Worm (Caenorhabditis elegans) whole organism, L4 larva: ENCODE data around the gene amt-1.

Experiments
- D1046.2 ChIP-seq: fragments of 200-800 bp; sonication (Bioruptor generic); IDR thresholded peaks from 2 replicates; pipeline ENCODE4 v1.3.6; 2022; ENCODE audit warnings: missing genetic modification characterization, missing compliant biosample characterization
- T26A8.4 ChIP-seq: fragments of 200-800 bp; sonication (Bioruptor generic); IDR thresholded peaks from 2 replicates; pipeline ENCODE4 v1.3.6; 2022; ENCODE audit warnings: missing genetic modification characterization, missing compliant biosample characterization
- ZK546.5 ChIP-seq, 2 experiments: sonication (generic microtip); optimal IDR thresholded peaks; 2 replicates each; lab custom pipeline; 2017; ENCODE audit warnings: missing biosample characterization in 2 of 2, missing genetic modification characterization in 2 of 2
- aha-1 ChIP-seq: fragments of 150-350 bp; peaks from one replicate; lab custom pipeline; 2014; ENCODE audit warnings: missing biosample characterization, missing genetic modification characterization
- aly-2 ChIP-seq: sonication (generic microtip); optimal IDR thresholded peaks from 2 replicates; lab custom pipeline; 2018; ENCODE audit warnings: missing biosample characterization, missing genetic modification characterization
- ceh-20 ChIP-seq: fragments of 200-800 bp; sonication (Bioruptor generic); IDR thresholded peaks from 2 replicates; pipeline ENCODE4 v1.3.6; 2022; ENCODE audit warnings: missing genetic modification reagents, missing genetic modification characterization, missing compliant biosample characterization
- ces-1 ChIP-seq: fragments of 150-350 bp; sonication (generic microtip); optimal IDR thresholded peaks from 4 replicates; lab custom pipeline; 2014; ENCODE audit warnings: missing biosample characterization, missing genetic modification reagents, missing genetic modification characterization
- cey-2 ChIP-seq: sonication (generic microtip); optimal IDR thresholded peaks from 3 replicates; lab custom pipeline; 2017; ENCODE audit warnings: missing genetic modification characterization, mild to moderate bottlenecking, missing compliant biosample characterization, antibody characterized with exemption, borderline replicate concordance; ENCODE audit not compliant: insufficient read depth
- daf-16 ChIP-seq, 3 experiments: sonication (generic microtip); optimal IDR thresholded peaks; 2 replicates each; lab custom pipeline; 2016 to 2017; ENCODE audit warnings: missing genetic modification characterization in 3 of 3, missing genetic modification reagents in 3 of 3, mild to moderate bottlenecking in 2 of 3, missing compliant biosample characterization in 2 of 3, missing biosample characterization in 1 of 3, moderate library complexity in 1 of 3
- daf-19 ChIP-seq: fragments of 200-800 bp; sonication (Bioruptor generic); conservative IDR thresholded peaks from 2 replicates; pipeline ENCODE4 v1.3.6; 2022; ENCODE audit warnings: missing genetic modification characterization, missing compliant biosample characterization
- daf-8 ChIP-seq: fragments of 200-800 bp; sonication (Bioruptor generic); IDR thresholded peaks from 2 replicates; pipeline ENCODE4 v1.3.6; 2022; ENCODE audit warnings: missing genetic modification characterization, missing compliant biosample characterization
- dmd-6 ChIP-seq: fragments of 200-800 bp; sonication (Bioruptor generic); IDR thresholded peaks from 2 replicates; pipeline ENCODE4 v1.3.6; 2022; ENCODE audit warnings: missing genetic modification reagents, missing genetic modification characterization, missing compliant biosample characterization
- dmd-8 ChIP-seq: fragments of 200-800 bp; sonication (Bioruptor generic); IDR thresholded peaks from 2 replicates; pipeline ENCODE4 v1.3.6; 2022; ENCODE audit warnings: missing genetic modification characterization, missing compliant biosample characterization
- dve-1 ChIP-seq: sonication (generic microtip); optimal IDR thresholded peaks from 2 replicates; lab custom pipeline; 2017; ENCODE audit warnings: antibody characterized with exemption, mild to moderate bottlenecking, missing genetic modification characterization, missing compliant biosample characterization; ENCODE audit not compliant: insufficient read depth
- hif-1 ChIP-seq, 2 experiments: sonication (generic microtip); optimal IDR thresholded peaks; 2 replicates each; lab custom pipeline; 2016 to 2017; ENCODE audit warnings: missing compliant biosample characterization in 2 of 2, missing genetic modification characterization in 2 of 2, missing genetic modification reagents in 2 of 2, missing genotype in 2 of 2, mild to moderate bottlenecking in 1 of 2
- hlh-11 ChIP-seq: fragments of 200-800 bp; sonication (Bioruptor generic); optimal IDR thresholded peaks from 2 replicates; lab custom pipeline; 2018; ENCODE audit warnings: mild to moderate bottlenecking, missing genetic modification characterization, missing compliant biosample characterization
- hlh-30 ChIP-seq: sonication (generic microtip); optimal IDR thresholded peaks from 2 replicates; lab custom pipeline; 2017; ENCODE audit warnings: antibody characterized with exemption, mild to moderate bottlenecking, missing genetic modification characterization, missing compliant biosample characterization; ENCODE audit not compliant: insufficient read depth
- lin-29 ChIP-seq: fragments of 200-800 bp; sonication (Bioruptor generic); IDR thresholded peaks from 2 replicates; pipeline ENCODE4 v1.3.6; 2022; ENCODE audit warnings: missing genetic modification reagents, missing genetic modification characterization, missing compliant biosample characterization
- lir-3 ChIP-seq: sonication (generic microtip); optimal IDR thresholded peaks from 2 replicates; lab custom pipeline; 2016; ENCODE audit warnings: mild to moderate bottlenecking, missing genetic modification characterization, missing compliant biosample characterization
- lsy-2 ChIP-seq, 2 experiments: fragments of 150-350 bp in 1 of 2; sonication (generic microtip) in 1 of 2; optimal IDR thresholded peaks; 2 replicates each; lab custom pipeline; 2014 to 2017; ENCODE audit warnings: missing biosample characterization in 2 of 2, missing genetic modification characterization in 2 of 2
- madf-5 ChIP-seq, 2 experiments: fragments of 200-800 bp; sonication (Bioruptor generic); IDR thresholded peaks; 2 replicates each; pipeline ENCODE4 v1.3.6; 2022; ENCODE audit warnings: missing compliant biosample characterization in 2 of 2, missing genetic modification characterization in 2 of 2
- madf-9 ChIP-seq: fragments of 200-800 bp; sonication (Bioruptor generic); conservative IDR thresholded peaks from 2 replicates; pipeline ENCODE4 v1.3.6; 2022; ENCODE audit warnings: missing genetic modification reagents, missing genetic modification characterization, missing compliant biosample characterization
- mdl-1 ChIP-seq, 2 experiments: fragments of 150-350 bp in 1 of 2; sonication (generic microtip) in 1 of 2; optimal IDR thresholded peaks; 2 replicates each; lab custom pipeline; 2014 to 2017; ENCODE audit warnings: missing biosample characterization in 2 of 2, missing genetic modification characterization in 2 of 2
- mes-2 ChIP-seq: sonication (generic microtip); optimal IDR thresholded peaks from 2 replicates; lab custom pipeline; 2016; ENCODE audit warnings: missing genotype, mild to moderate bottlenecking, missing genetic modification characterization, missing compliant biosample characterization; ENCODE audit not compliant: poor library complexity, severe bottlenecking
- mxl-2 ChIP-seq: fragments of 200-800 bp; sonication (Bioruptor generic); conservative IDR thresholded peaks from 2 replicates; pipeline ENCODE4 v1.3.6; 2022; ENCODE audit warnings: missing genetic modification reagents, missing genetic modification characterization, missing compliant biosample characterization
- mxl-3 ChIP-seq: fragments of 200-800 bp; sonication (Bioruptor generic); optimal IDR thresholded peaks from 2 replicates; lab custom pipeline; 2018; ENCODE audit warnings: mild to moderate bottlenecking, missing genetic modification characterization, missing compliant biosample characterization
- nhr-10 ChIP-seq: fragments of 150-350 bp; optimal IDR thresholded peaks from 2 replicates; lab custom pipeline; 2014; ENCODE audit warnings: missing biosample characterization, missing genetic modification characterization
- nhr-28 ChIP-seq: fragments of 150-350 bp; optimal IDR thresholded peaks from 2 replicates; lab custom pipeline; 2014; ENCODE audit warnings: missing biosample characterization, missing genetic modification characterization
- nhr-41 ChIP-seq: fragments of 200-800 bp; sonication (Bioruptor generic); IDR thresholded peaks from 2 replicates; pipeline ENCODE4 v1.3.6; 2022; ENCODE audit warnings: missing genetic modification reagents, missing genetic modification characterization, missing compliant biosample characterization
- nhr-48 ChIP-seq: sonication (generic microtip); optimal IDR thresholded peaks from 2 replicates; lab custom pipeline; 2016; ENCODE audit warnings: mild to moderate bottlenecking, missing genetic modification characterization, missing compliant biosample characterization
- nhr-6 ChIP-seq: fragments of 150-350 bp; optimal IDR thresholded peaks from 2 replicates; lab custom pipeline; 2014; ENCODE audit warnings: missing biosample characterization, missing genetic modification characterization
- nhr-77 ChIP-seq: fragments of 150-350 bp; optimal IDR thresholded peaks from 2 replicates; lab custom pipeline; 2014; ENCODE audit warnings: missing biosample characterization, missing genetic modification characterization
- pha-4 ChIP-seq, 2 experiments: fragments of 150-350 bp in 1 of 2; fragments of 200-800 bp in 1 of 2; sonication (Bioruptor generic) in 1 of 2; IDR thresholded peaks in 1 of 2; optimal IDR thresholded peaks in 1 of 2; 2 replicates each; pipeline versions ENCODE4 v1.3.6 to Lab custom; 2014 to 2022; ENCODE audit warnings: missing genetic modification characterization in 2 of 2, missing genetic modification reagents in 2 of 2, missing biosample characterization in 1 of 2, missing compliant biosample characterization in 1 of 2
- php-3 ChIP-seq: fragments of 200-800 bp; sonication (Bioruptor generic); IDR thresholded peaks from 2 replicates; pipeline ENCODE4 v1.3.6; 2022; ENCODE audit warnings: missing genetic modification reagents, missing genetic modification characterization, missing compliant biosample characterization
- pqm-1 ChIP-seq: sonication (generic microtip); optimal IDR thresholded peaks from 2 replicates; lab custom pipeline; 2017; ENCODE audit warnings: missing biosample characterization, missing genetic modification characterization
- saeg-2 ChIP-seq: fragments of 200-800 bp; sonication (Bioruptor generic); IDR thresholded peaks from 2 replicates; pipeline ENCODE4 v1.3.6; 2022; ENCODE audit warnings: missing genetic modification reagents, missing genetic modification characterization, missing compliant biosample characterization
- tag-97 ChIP-seq: fragments of 200-800 bp; sonication (Bioruptor generic); IDR thresholded peaks from 2 replicates; pipeline ENCODE4 v1.3.6; 2022; ENCODE audit warnings: missing genetic modification characterization, missing compliant biosample characterization
- tra-1 ChIP-seq: fragments of 200-800 bp; sonication (Bioruptor generic); IDR thresholded peaks from 2 replicates; pipeline ENCODE4 v1.3.6; 2022; ENCODE audit warnings: missing genetic modification reagents, missing genetic modification characterization, missing compliant biosample characterization
- unc-62 ChIP-seq, 3 experiments: fragments of 150-350 bp in 1 of 3; sonication (generic microtip); optimal IDR thresholded peaks in 2 of 3; peaks in 1 of 3; 1 replicate in 1 of 3; 2 replicates in 2 of 3; lab custom pipeline; 2014 to 2017; ENCODE audit warnings: missing biosample characterization in 3 of 3, missing genetic modification characterization in 3 of 3, missing genetic modification reagents in 3 of 3, missing genotype in 1 of 3
- zag-1 ChIP-seq: fragments of 150-350 bp; optimal IDR thresholded peaks from 2 replicates; lab custom pipeline; 2014; ENCODE audit warnings: missing biosample characterization, missing genetic modification characterization
- zfp-2 ChIP-seq: sonication (generic microtip); optimal IDR thresholded peaks from 2 replicates; lab custom pipeline; 2016; ENCODE audit warnings: mild to moderate bottlenecking, missing genetic modification characterization, missing compliant biosample characterization
- zfp-3 ChIP-seq: fragments of 200-800 bp; sonication (Bioruptor generic); conservative IDR thresholded peaks from 2 replicates; pipeline ENCODE4 v1.3.6; 2022; ENCODE audit warnings: missing genetic modification reagents, missing genetic modification characterization, missing compliant biosample characterization
- zip-11 ChIP-seq: fragments of 200-800 bp; sonication (Bioruptor generic); IDR thresholded peaks from 2 replicates; pipeline ENCODE4 v1.3.6; 2022; ENCODE audit warnings: missing genetic modification characterization, missing compliant biosample characterization
- zip-2 ChIP-seq: fragments of 150-350 bp; optimal IDR thresholded peaks from 2 replicates; lab custom pipeline; 2014; ENCODE audit warnings: missing biosample characterization, missing genetic modification characterization

The amt-1 gene

ce11 chrX:4528905-4529304 lies 42.3 kb upstream of the amt-1 start (continued):
- TF ChIP-seq dmd-6, result peak; percentile 92
- TF ChIP-seq nhr-6 (tag; lab: Kevin White, UChicago), result no peak
- 0 out of 2 replicates have a peak, but pooled peaks have one; percentile 61 for TF ChIP-seq saeg-2 (GFP tag; lab: Robert Waterston, UW)
- no peak for TF ChIP-seq zfp-3 (GFP tag; lab: Robert Waterston, UW)
- no peak for TF ChIP-seq cey-2 (tag; lab: Kevin White, UChicago)
- peak; percentile 52 for TF ChIP-seq pqm-1 (tag; lab: Kevin White, UChicago)
- TF ChIP-seq daf-19, result no peak
- no peak for TF ChIP-seq D1046.2 (GFP tag; lab: Robert Waterston, UW)
- peak; percentile 51 for TF ChIP-seq mes-2 (tag; lab: Kevin White, UChicago)
- no peak for TF ChIP-seq hif-1 (tag; optimal IDR thresholded peaks at IDR 0.05; lab: Kevin White, UChicago)
- TF ChIP-seq mxl-3 (GFP tag; lab: Kevin White, UChicago), result peak; percentile 91
- TF ChIP-seq pha-4 (GFP tag; IDR thresholded peaks at IDR 0.05; lab: Robert Waterston, UW), result no peak
- TF ChIP-seq pha-4 (tag; optimal IDR thresholded peaks at IDR 0.05; lab: Kevin White, UChicago), result no peak
- TF ChIP-seq T26A8.4, result no peak
- no peak for TF ChIP-seq madf-5 (GFP tag; IDR thresholded peaks at IDR 0.05; lab: Robert Waterston, UW)
- no peak for TF ChIP-seq zip-11 (GFP tag; lab: Robert Waterston, UW)
- TF ChIP-seq dmd-8 (GFP tag; lab: Robert Waterston, UW), result no peak
- no peak for TF ChIP-seq aly-2 (tag; lab: Kevin White, UChicago)
- no peak for TF ChIP-seq ces-1 (GFP tag; lab: Kevin White, UChicago)

ce11 chrX:4530426-4531044 lies 40.7 kb upstream of the amt-1 start:
- TF ChIP-seq lin-29 (GFP tag; lab: Robert Waterston, UW), result no peak
- no peak for TF ChIP-seq daf-16 (GFP tag; optimal IDR thresholded peaks at IDR 0.05; lab: Kevin White, UChicago)
- TF ChIP-seq daf-16 (tag; optimal IDR thresholded peaks at IDR 0.05; lab: Kevin White, UChicago), result peak; percentile 43
- TF ChIP-seq madf-5 (GFP tag; IDR thresholded peaks at IDR 0.05; lab: Robert Waterston, UW), result no peak
- TF ChIP-seq mdl-1 (tag; optimal IDR thresholded peaks at IDR 0.05; lab: Kevin White, UChicago), result peak in 1 of 2 experiments; percentile 65
- no peak for TF ChIP-seq zip-11 (GFP tag; lab: Robert Waterston, UW)
- peak; percentile 84 for TF ChIP-seq dmd-6
- TF ChIP-seq unc-62 (GFP tag; optimal IDR thresholded peaks at IDR 0.05 in 1 of 2; lab: Kevin White, UChicago), result peak in 1 of 2 experiments; percentile 57
- TF ChIP-seq unc-62 (tag; optimal IDR thresholded peaks at IDR 0.05; lab: Kevin White, UChicago), result no peak
- TF ChIP-seq zag-1 (tag; lab: Kevin White, UChicago), result no peak
- TF ChIP-seq hlh-30 (tag; lab: Kevin White, UChicago), result peak; percentile 50
- no peak for TF ChIP-seq lir-3 (tag; lab: Kevin White, UChicago)
- TF ChIP-seq nhr-28 (tag; lab: Kevin White, UChicago), result peak; percentile 75
- 0 out of 2 replicates have a peak, but pooled peaks have one; percentile 42 for TF ChIP-seq php-3 (GFP tag; lab: Robert Waterston, UW)
- TF ChIP-seq cey-2 (tag; lab: Kevin White, UChicago), result no peak
- TF ChIP-seq pqm-1 (tag; lab: Kevin White, UChicago), result peak; percentile 78
- TF ChIP-seq mxl-2 (GFP tag; lab: Robert Waterston, UW), result peak; percentile 71; the same call in 1 of the 2 replicates
- TF ChIP-seq ZK546.5 (tag; optimal IDR thresholded peaks at IDR 0.05; lab: Kevin White, UChicago), result no peak
- TF ChIP-seq daf-8 (GFP tag; lab: Robert Waterston, UW), result no peak
- peak in 1 of 2 experiments; percentile 20 for TF ChIP-seq lsy-2 (tag; optimal IDR thresholded peaks at IDR 0.05; lab: Kevin White, UChicago)
- TF ChIP-seq daf-19, result no peak
- TF ChIP-seq nhr-77 (tag; lab: Kevin White, UChicago), result peak; percentile 51
- TF ChIP-seq nhr-10 (tag; lab: Kevin White, UChicago), result no peak
- TF ChIP-seq dve-1 (tag; lab: Kevin White, UChicago), result peak; percentile 71
- no peak for TF ChIP-seq zfp-2 (tag; lab: Kevin White, UChicago)
- no peak for TF ChIP-seq aly-2 (tag; lab: Kevin White, UChicago)
- TF ChIP-seq tag-97 (GFP tag; lab: Robert Waterston, UW), result no peak
- peak; percentile 59 for TF ChIP-seq hlh-11
- TF ChIP-seq aha-1, result peak; percentile 75
- 0 out of 2 replicates have a peak, but pooled peaks have one; percentile 5 for TF ChIP-seq tra-1
- no peak for TF ChIP-seq madf-9 (GFP tag; lab: Robert Waterston, UW)
- TF ChIP-seq nhr-48 (tag; lab: Kevin White, UChicago), result peak; percentile 24
- TF ChIP-seq zip-2 (tag; lab: Kevin White, UChicago), result no peak
- TF ChIP-seq nhr-41, result no peak
- 0 out of 2 replicates have a peak, but pooled peaks have one; percentile 9 for TF ChIP-seq ceh-20 (GFP tag; lab: Robert Waterston, UW)
